Fruit fly (Drosophila melanogaster) whole organism, embryonic: Measurements from ENCODE around the gene CG31952.

Experiments
- B-H1 ChIP-seq: fragments of 200-800 bp; sonication (Bioruptor generic); IDR thresholded peaks from 3 replicates; pipeline ENCODE4 v1.3.6; 2022; ENCODE audit warnings: missing biosample characterization, missing genetic modification characterization
- CG10274 ChIP-seq: fragments of 200-800 bp; sonication (Bioruptor generic); optimal IDR thresholded peaks from 3 replicates; lab custom pipeline; 2017; ENCODE audit warnings: missing biosample characterization, mild to moderate bottlenecking, missing genetic modification characterization
- CG10543 ChIP-seq: fragments of 200-800 bp; sonication (Bioruptor generic); optimal IDR thresholded peaks from 3 replicates; lab custom pipeline; 2017; ENCODE audit warnings: missing biosample characterization, mild to moderate bottlenecking, missing genetic modification characterization, moderate library complexity
- CG11247 ChIP-seq: fragments of 200-800 bp; sonication (Bioruptor generic); IDR thresholded peaks from 2 replicates; pipeline ENCODE4 v1.3.6; 2022; ENCODE audit warnings: missing biosample characterization, missing genetic modification characterization
- CG11504 ChIP-seq: fragments of 200-800 bp; sonication (Bioruptor generic); optimal IDR thresholded peaks from 3 replicates; lab custom pipeline; 2019; ENCODE audit warnings: missing biosample characterization, mild to moderate bottlenecking, missing genetic modification characterization, moderate library complexity
- CG12155 ChIP-seq: fragments of 200-800 bp; sonication (Bioruptor generic); optimal IDR thresholded peaks from 3 replicates; lab custom pipeline; 2016; ENCODE audit warnings: missing biosample characterization, missing genetic modification characterization
- CG12236 ChIP-seq: fragments of 200-800 bp; sonication (Bioruptor generic); optimal IDR thresholded peaks from 2 replicates; lab custom pipeline; 2016; ENCODE audit warnings: missing biosample characterization, missing genetic modification characterization
- CG12299 ChIP-seq: fragments of 200-800 bp; sonication (Bioruptor generic); optimal IDR thresholded peaks from 2 replicates; lab custom pipeline; 2018; ENCODE audit warnings: missing biosample characterization, mild to moderate bottlenecking, missing genetic modification characterization
- CG12744 ChIP-seq: fragments of 200-800 bp; sonication (Bioruptor generic); optimal IDR thresholded peaks from 2 replicates; lab custom pipeline; 2016; ENCODE audit warnings: missing biosample characterization, missing genetic modification characterization
- CG14014 ChIP-seq: fragments of 200-800 bp; sonication (Bioruptor generic); IDR thresholded peaks from 2 replicates; pipeline ENCODE4 v1.3.6; 2022; ENCODE audit warnings: missing biosample characterization, missing genetic modification characterization
- CG2712 ChIP-seq: fragments of 200-800 bp; optimal IDR thresholded peaks from 3 replicates; lab custom pipeline; 2019; ENCODE audit warnings: missing biosample characterization, mild to moderate bottlenecking, missing genetic modification characterization, moderate library complexity
- CG34422 ChIP-seq: fragments of 200-800 bp; sonication (Bioruptor generic); IDR thresholded peaks from 3 replicates; pipeline ENCODE4 v1.3.6; 2022; ENCODE audit warnings: missing biosample characterization, missing genetic modification characterization
- CG3838 ChIP-seq: fragments of 200-800 bp; sonication (Bioruptor generic); optimal IDR thresholded peaks from 3 replicates; lab custom pipeline; 2016; ENCODE audit warnings: missing biosample characterization, missing genetic modification characterization
- CG6765 ChIP-seq: fragments of 200-800 bp; sonication (Bioruptor generic); optimal IDR thresholded peaks from 3 replicates; lab custom pipeline; 2017; ENCODE audit warnings: missing biosample characterization, mild to moderate bottlenecking, missing genetic modification characterization
- CG6813 ChIP-seq: fragments of 200-800 bp; sonication (Bioruptor generic); optimal IDR thresholded peaks from 2 replicates; lab custom pipeline; 2017; ENCODE audit warnings: missing biosample characterization, missing genetic modification characterization, mild to moderate bottlenecking, moderate library complexity, missing genetic modification reagents
- CG7839 ChIP-seq: fragments of 200-800 bp; sonication (Bioruptor generic); optimal IDR thresholded peaks from 3 replicates; lab custom pipeline; 2018; ENCODE audit warnings: missing biosample characterization, mild to moderate bottlenecking, missing genetic modification characterization, moderate library complexity
- CG9932 ChIP-seq: fragments of 200-800 bp; sonication (Bioruptor generic); IDR thresholded peaks from 2 replicates; pipeline ENCODE4 v1.3.6; 2022; ENCODE audit warnings: missing biosample characterization, missing genetic modification characterization
- CTCF ChIP-seq: fragments of 200-800 bp; sonication (Bioruptor generic); optimal IDR thresholded peaks from 2 replicates; lab custom pipeline; 2017; ENCODE audit warnings: missing biosample characterization, mild to moderate bottlenecking, missing genetic modification characterization, moderate library complexity
- CkIIα-i1 ChIP-seq: fragments of 200-800 bp; sonication (Bioruptor generic); IDR thresholded peaks from 2 replicates; pipeline ENCODE4 v1.3.6; 2022; ENCODE audit warnings: missing biosample characterization, missing genetic modification characterization
- D19B ChIP-seq: fragments of 200-800 bp; sonication (Bioruptor generic); optimal IDR thresholded peaks from 2 replicates; lab custom pipeline; 2017; ENCODE audit warnings: missing biosample characterization, mild to moderate bottlenecking, missing genetic modification characterization
- Deaf1 ChIP-seq: fragments of 200-800 bp; optimal IDR thresholded peaks from 3 replicates; lab custom pipeline; 2019; ENCODE audit warnings: missing biosample characterization, mild to moderate bottlenecking, missing genetic modification characterization, moderate library complexity
- Dek ChIP-seq: fragments of 200-800 bp; sonication (Bioruptor generic); optimal IDR thresholded peaks from 3 replicates; lab custom pipeline; 2019; ENCODE audit warnings: missing biosample characterization, mild to moderate bottlenecking, missing genetic modification characterization, moderate library complexity
- Dip3 ChIP-seq: fragments of 200-800 bp; sonication (Bioruptor generic); optimal IDR thresholded peaks from 3 replicates; lab custom pipeline; 2016; ENCODE audit warnings: missing biosample characterization, missing genetic modification characterization
- E2f1 ChIP-seq: fragments of 200-800 bp; sonication (Bioruptor generic); IDR thresholded peaks from 2 replicates; pipeline ENCODE4 v1.3.6; 2022; ENCODE audit warnings: missing biosample characterization, missing genetic modification characterization
- E2f2 ChIP-seq: fragments of 200-800 bp; sonication (Bioruptor generic); IDR thresholded peaks from 2 replicates; pipeline ENCODE4 v1.3.6; 2022; ENCODE audit warnings: missing biosample characterization, missing genetic modification characterization
- ERR ChIP-seq: fragments of 200-800 bp; sonication (Bioruptor generic); optimal IDR thresholded peaks from 2 replicates; lab custom pipeline; 2016; ENCODE audit warnings: missing biosample characterization, missing genetic modification characterization
- Elba2 ChIP-seq: fragments of 200-800 bp; sonication (Bioruptor generic); optimal IDR thresholded peaks from 3 replicates; lab custom pipeline; 2016; ENCODE audit warnings: missing biosample characterization, missing genetic modification characterization
- HLH4C ChIP-seq: fragments of 200-800 bp; sonication (Bioruptor generic); IDR thresholded peaks from 3 replicates; pipeline ENCODE4 v1.3.6; 2022; ENCODE audit warnings: missing biosample characterization, missing genetic modification characterization; ENCODE audit not compliant: partially characterized antibody
- Kr ChIP-seq: fragments of 200-800 bp; sonication (Bioruptor generic); optimal IDR thresholded peaks from 2 replicates; lab custom pipeline; 2017; ENCODE audit warnings: missing biosample characterization, mild to moderate bottlenecking, missing genetic modification characterization
- Meics ChIP-seq: fragments of 200-800 bp; sonication (Bioruptor generic); optimal IDR thresholded peaks from 2 replicates; lab custom pipeline; 2017; ENCODE audit warnings: missing biosample characterization, mild to moderate bottlenecking, missing genetic modification characterization
- NK7.1 ChIP-seq: fragments of 200-800 bp; sonication (Bioruptor generic); optimal IDR thresholded peaks from 3 replicates; lab custom pipeline; 2016; ENCODE audit warnings: missing biosample characterization, missing genetic modification characterization
- Sin3A ChIP-seq: fragments of >200 bp; optimal IDR thresholded peaks from 2 replicates; lab custom pipeline; 2018
- bbx ChIP-seq: fragments of 200-800 bp; sonication (Bioruptor generic); IDR thresholded peaks from 2 replicates; pipeline ENCODE4 v1.3.6; 2022; ENCODE audit warnings: missing biosample characterization, missing genetic modification characterization; ENCODE audit not compliant: partially characterized antibody
- bowl ChIP-seq: fragments of 200-800 bp; sonication (Bioruptor generic); IDR thresholded peaks from 2 replicates; pipeline ENCODE4 v1.3.6; 2022; ENCODE audit warnings: missing biosample characterization, missing genetic modification characterization
- ci ChIP-seq: fragments of 200-800 bp; sonication (Bioruptor generic); IDR thresholded peaks from 3 replicates; pipeline ENCODE4 v1.3.6; 2022; ENCODE audit warnings: missing biosample characterization, missing genetic modification characterization
- dpn ChIP-seq, 2 experiments: fragments of 200-800 bp; sonication (Bioruptor generic); optimal IDR thresholded peaks; 3 replicates each; lab custom pipeline; 2016; ENCODE audit warnings: missing biosample characterization in 2 of 2, missing genetic modification characterization in 2 of 2
- exex ChIP-seq: fragments of 200-800 bp; sonication (Bioruptor generic); optimal IDR thresholded peaks from 4 replicates; lab custom pipeline; 2018; ENCODE audit warnings: missing biosample characterization, mild to moderate bottlenecking, missing genetic modification characterization, moderate library complexity
- gfzf ChIP-seq: fragments of 200-800 bp; sonication (Bioruptor generic); optimal IDR thresholded peaks from 2 replicates; lab custom pipeline; 2016; ENCODE audit warnings: missing biosample characterization, mild to moderate bottlenecking, missing genetic modification characterization, moderate library complexity
- gsb-n ChIP-seq: fragments of 200-800 bp; sonication (Bioruptor generic); optimal IDR thresholded peaks from 3 replicates; lab custom pipeline; 2018; ENCODE audit warnings: missing biosample characterization, mild to moderate bottlenecking, missing genetic modification characterization
- h ChIP-seq: fragments of >200 bp; optimal IDR thresholded peaks from 2 replicates; lab custom pipeline; 2017
- ham ChIP-seq: fragments of 200-800 bp; sonication (Bioruptor generic); IDR thresholded peaks from 2 replicates; pipeline ENCODE4 v1.3.6; 2022; ENCODE audit warnings: missing biosample characterization, missing genetic modification characterization
- ken ChIP-seq: fragments of 200-800 bp; sonication (Bioruptor generic); IDR thresholded peaks from 3 replicates; pipeline ENCODE4 v1.3.6; 2022; ENCODE audit warnings: missing biosample characterization, missing genetic modification characterization
- kni ChIP-seq: fragments of 200-800 bp; sonication (Bioruptor generic); optimal IDR thresholded peaks from 3 replicates; lab custom pipeline; 2017; ENCODE audit warnings: mild to moderate bottlenecking, missing biosample characterization, missing genetic modification reagents, missing genetic modification characterization
- lola ChIP-seq, 3 experiments: fragments of >200 bp in 2 of 3; fragments of 200-800 bp in 1 of 3; sonication (Bioruptor generic) in 1 of 3; optimal IDR thresholded peaks; 2 replicates each; lab custom pipeline; 2017 to 2019; ENCODE audit warnings: missing biosample characterization in 3 of 3, missing genetic modification characterization in 3 of 3, mild to moderate bottlenecking in 1 of 3, moderate library complexity in 1 of 3
- onecut ChIP-seq: fragments of 200-800 bp; sonication (Bioruptor generic); IDR thresholded peaks from 2 replicates; pipeline ENCODE4 v1.3.6; 2022; ENCODE audit warnings: missing biosample characterization, missing genetic modification characterization
- pan ChIP-seq, 4 experiments: fragments of >200 bp in 3 of 4; fragments of 200-800 bp in 1 of 4; sonication (Bioruptor generic) in 1 of 4; optimal IDR thresholded peaks in 3 of 4; IDR thresholded peaks in 1 of 4; 2 replicates each; pipeline versions ENCODE4 v1.3.6 to Lab custom; 2017 to 2022; ENCODE audit warnings: missing biosample characterization in 2 of 4, missing genetic modification characterization in 2 of 4, mixed read lengths in 1 of 4
- pros ChIP-seq: fragments of 200-800 bp; sonication (Bioruptor generic); optimal IDR thresholded peaks from 3 replicates; lab custom pipeline; 2019; ENCODE audit warnings: missing biosample characterization, mild to moderate bottlenecking, missing genetic modification characterization, moderate library complexity
- pzg ChIP-seq: fragments of 200-800 bp; sonication (Bioruptor generic); optimal IDR thresholded peaks from 3 replicates; lab custom pipeline; 2018; ENCODE audit warnings: missing biosample characterization, mild to moderate bottlenecking, missing genetic modification characterization, moderate library complexity
- sim ChIP-seq: fragments of 200-800 bp; sonication (Bioruptor generic); IDR thresholded peaks from 2 replicates; pipeline ENCODE4 v1.3.6; 2022; ENCODE audit warnings: missing biosample characterization, missing genetic modification characterization
- sr ChIP-seq: fragments of 200-800 bp; sonication (Bioruptor generic); IDR thresholded peaks from 3 replicates; pipeline ENCODE4 v1.3.6; 2022; ENCODE audit warnings: missing biosample characterization, missing genetic modification characterization
- tin ChIP-seq: fragments of 200-800 bp; sonication (Bioruptor generic); optimal IDR thresholded peaks from 3 replicates; lab custom pipeline; 2016; ENCODE audit warnings: missing biosample characterization, missing genetic modification characterization

Gene CG31952

DNA sequence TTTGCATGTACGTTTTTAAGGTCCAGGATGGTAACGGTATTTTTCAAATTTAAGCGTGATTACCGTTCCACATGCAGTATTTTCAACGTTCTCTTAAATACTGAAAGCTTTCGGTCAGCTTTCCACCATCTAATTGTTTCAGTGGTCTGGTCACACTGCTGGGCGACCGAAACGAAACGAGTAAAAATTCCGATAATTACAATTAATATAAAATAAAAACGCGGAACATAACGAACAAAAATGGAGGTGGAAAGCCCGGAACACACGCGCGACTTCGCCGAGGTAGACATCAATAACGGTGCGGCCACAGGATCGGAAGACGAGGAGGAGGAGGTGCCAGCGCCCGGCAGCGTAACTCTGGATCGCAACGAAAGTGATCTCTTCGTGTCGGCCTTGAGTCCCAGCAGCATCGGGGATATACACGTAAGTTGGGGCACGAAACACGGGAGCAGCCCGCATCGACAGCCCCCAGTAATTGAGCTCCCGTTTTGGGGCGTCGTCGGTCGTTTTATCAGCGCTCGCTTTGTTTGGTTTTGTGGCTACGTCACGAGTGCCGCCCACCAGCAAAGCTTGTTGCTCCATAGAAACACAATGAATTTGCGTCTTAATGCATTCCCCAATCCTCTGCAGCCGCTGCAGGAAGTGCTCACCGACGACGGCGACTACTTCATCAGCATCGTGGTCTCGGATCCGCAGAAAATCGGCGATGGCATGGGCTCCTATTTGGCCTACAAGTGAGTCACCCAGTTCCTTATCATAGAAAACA is 33.2 kb downstream of the CG31952 start, which contains the start of gene Snx1 (continued):
- TF ChIP-seq tin (GFP tag; lab: Kevin White, UChicago), result no peak
- no peak for TF ChIP-seq CG6765 (GFP tag; lab: Kevin White, UChicago)
- TF ChIP-seq NK7.1 (GFP tag; lab: Kevin White, UChicago), result no peak
- no peak for TF ChIP-seq sim (GFP tag; lab: Robert Waterston, UW)
- TF ChIP-seq D19B (GFP tag; lab: Kevin White, UChicago), result no peak
- no peak for TF ChIP-seq E2f1 (GFP tag; lab: Robert Waterston, UW)
- TF ChIP-seq CG14014 (GFP tag; lab: Robert Waterston, UW), result no peak
- TF ChIP-seq Kr (GFP tag; lab: Kevin White, UChicago), result no peak
- TF ChIP-seq kni (GFP tag; lab: Kevin White, UChicago), result no peak
- TF ChIP-seq CG12744 (GFP tag; lab: Kevin White, UChicago), result no peak
- TF ChIP-seq CG10543, result no peak
- no peak for TF ChIP-seq Dip3 (GFP tag; lab: Kevin White, UChicago)
- no peak for TF ChIP-seq HLH4C
- TF ChIP-seq pros (GFP tag; lab: Kevin White, UChicago), result no peak
- no peak for TF ChIP-seq CG10274 (GFP tag; lab: Kevin White, UChicago)
- peak; percentile 71 for TF ChIP-seq pzg (GFP tag; lab: Kevin White, UChicago)
- TF ChIP-seq CG9932 (GFP tag; lab: Robert Waterston, UW), result no peak
- TF ChIP-seq CG12236 (GFP tag; lab: Kevin White, UChicago), result no peak
- TF ChIP-seq pan (optimal IDR thresholded peaks at IDR 0.05; lab: Kevin White, UChicago), result no peak
- TF ChIP-seq pan (GFP tag; optimal IDR thresholded peaks at IDR 0.05 in 1 of 2, IDR thresholded peaks at IDR 0.05 in 1 of 2), result no peak
- TF ChIP-seq bbx, result no peak
- TF ChIP-seq Meics (GFP tag; lab: Kevin White, UChicago), result no peak
- no peak for TF ChIP-seq Dek (tag; lab: Kevin White, UChicago)
- TF ChIP-seq ken (GFP tag; lab: Robert Waterston, UW), result no peak
- TF ChIP-seq B-H1 (GFP tag; lab: Robert Waterston, UW), result no peak
- TF ChIP-seq ci, result no peak
- TF ChIP-seq CG7839 (tag; lab: Kevin White, UChicago), result no peak
- no peak for TF ChIP-seq ham
- TF ChIP-seq Elba2 (GFP tag; lab: Kevin White, UChicago), result no peak
- TF ChIP-seq CG3838, result no peak
- TF ChIP-seq Sin3A, result no peak
- no peak for TF ChIP-seq ERR
- peak; percentile 67 for TF ChIP-seq gsb-n (tag; lab: Kevin White, UChicago)
- no peak for TF ChIP-seq h
- TF ChIP-seq dpn (GFP tag; optimal IDR thresholded peaks at IDR 0.05; lab: Kevin White, UChicago), result no peak
- no peak for TF ChIP-seq CkIIα-i1 (GFP tag; lab: Robert Waterston, UW)
- TF ChIP-seq lola (GFP tag; optimal IDR thresholded peaks at IDR 0.05; lab: Kevin White, UChicago), result no peak
- TF ChIP-seq bowl (GFP tag; lab: Robert Waterston, UW), result no peak
- no peak for TF ChIP-seq CTCF (GFP tag; lab: Kevin White, UChicago)
- TF ChIP-seq CG12155 (GFP tag; lab: Kevin White, UChicago), result peak; percentile 18
- peak; percentile 84 for TF ChIP-seq Deaf1 (tag; lab: Kevin White, UChicago)
- TF ChIP-seq CG6813 (GFP tag; lab: Kevin White, UChicago), result no peak
- no peak for TF ChIP-seq CG11504 (tag; lab: Kevin White, UChicago)
- no peak for TF ChIP-seq CG11247 (GFP tag; lab: Robert Waterston, UW)
- TF ChIP-seq E2f2 (GFP tag; lab: Robert Waterston, UW), result peak; percentile 35; the same call in 1 of the 2 replicates
- TF ChIP-seq CG34422 (GFP tag; lab: Robert Waterston, UW), result peak; percentile 47; the same call in 1 of the 3 replicates
- TF ChIP-seq CG2712 (tag; lab: Kevin White, UChicago), result no peak
- peak; percentile 53 for TF ChIP-seq exex (tag; lab: Kevin White, UChicago)
- peak; percentile 75 for TF ChIP-seq gfzf
- 0 out of 2 replicates have a peak, but pooled peaks have one; percentile 4 for TF ChIP-seq onecut (GFP tag; lab: Robert Waterston, UW)
- no peak for TF ChIP-seq sr
- no peak for TF ChIP-seq CG12299 (tag; lab: Kevin White, UChicago)
